Worm (Caenorhabditis elegans) whole organism, L4 larva: ENCODE measurements around the gene T01H3.2.

Experiments used
- D1046.2 ChIP-seq: fragments of 200-800 bp; sonication (Bioruptor generic); IDR thresholded peaks from 2 replicates; pipeline ENCODE4 v1.3.6; 2022; ENCODE audit warnings: missing genetic modification characterization, missing compliant biosample characterization
- F10B5.3 ChIP-seq: sonication (generic microtip); optimal IDR thresholded peaks from 2 replicates; lab custom pipeline; 2016; ENCODE audit warnings: mild to moderate bottlenecking, missing genetic modification characterization, missing compliant biosample characterization
- F49E8.2 ChIP-seq: sonication (generic microtip); optimal IDR thresholded peaks from 2 replicates; lab custom pipeline; 2016; ENCODE audit warnings: missing compliant biosample characterization, mild to moderate bottlenecking, missing genetic modification characterization, borderline replicate concordance
- R02D3.7 ChIP-seq: fragments of 150-350 bp; sonication (generic microtip); optimal IDR thresholded peaks from 3 replicates; lab custom pipeline; 2014; ENCODE audit warnings: missing biosample characterization, missing genetic modification characterization
- Y105C5A.15 ChIP-seq: fragments of 200-800 bp; sonication (Bioruptor generic); IDR thresholded peaks from 2 replicates; pipeline ENCODE4 v1.3.6; 2022; ENCODE audit warnings: missing genetic modification characterization, missing compliant biosample characterization
- Y48G9A.11 ChIP-seq: fragments of 200-800 bp; sonication (Bioruptor generic); IDR thresholded peaks from 2 replicates; pipeline ENCODE4 v1.3.6; 2022; ENCODE audit warnings: missing genetic modification reagents, missing genetic modification characterization, missing compliant biosample characterization
- Y75B8A.6 ChIP-seq: fragments of 200-800 bp; sonication (Bioruptor generic); IDR thresholded peaks from 2 replicates; pipeline ENCODE4 v1.3.6; 2022; ENCODE audit warnings: missing genetic modification reagents, missing genetic modification characterization, missing compliant biosample characterization
- ZK337.2 ChIP-seq: fragments of 200-800 bp; sonication (Bioruptor generic); IDR thresholded peaks from 2 replicates; pipeline ENCODE4 v1.3.6; 2022; ENCODE audit warnings: missing genetic modification reagents, missing genetic modification characterization, missing compliant biosample characterization
- aha-1 ChIP-seq: fragments of 150-350 bp; peaks from one replicate; lab custom pipeline; 2014; ENCODE audit warnings: missing biosample characterization, missing genetic modification characterization
- ceh-20 ChIP-seq: fragments of 200-800 bp; sonication (Bioruptor generic); IDR thresholded peaks from 2 replicates; pipeline ENCODE4 v1.3.6; 2022; ENCODE audit warnings: missing genetic modification reagents, missing genetic modification characterization, missing compliant biosample characterization
- ceh-28 ChIP-seq: fragments of 150-350 bp; optimal IDR thresholded peaks from 2 replicates; lab custom pipeline; 2014; ENCODE audit warnings: missing biosample characterization, missing genetic modification reagents, missing genetic modification characterization
- ceh-44 ChIP-seq: fragments of 200-800 bp; sonication (Bioruptor generic); IDR thresholded peaks from 2 replicates; pipeline ENCODE4 v1.3.6; 2022; ENCODE audit warnings: missing genetic modification reagents, missing genetic modification characterization, missing compliant biosample characterization
- ces-1 ChIP-seq: fragments of 150-350 bp; sonication (generic microtip); optimal IDR thresholded peaks from 4 replicates; lab custom pipeline; 2014; ENCODE audit warnings: missing biosample characterization, missing genetic modification reagents, missing genetic modification characterization
- ctbp-1 ChIP-seq: fragments of 200-800 bp; sonication (Bioruptor generic); IDR thresholded peaks from 2 replicates; pipeline ENCODE4 v1.3.6; 2022; ENCODE audit warnings: missing genetic modification reagents, missing genetic modification characterization, missing compliant biosample characterization
- daf-19 ChIP-seq: fragments of 200-800 bp; sonication (Bioruptor generic); conservative IDR thresholded peaks from 2 replicates; pipeline ENCODE4 v1.3.6; 2022; ENCODE audit warnings: missing genetic modification characterization, missing compliant biosample characterization
- dmd-8 ChIP-seq: fragments of 200-800 bp; sonication (Bioruptor generic); IDR thresholded peaks from 2 replicates; pipeline ENCODE4 v1.3.6; 2022; ENCODE audit warnings: missing genetic modification characterization, missing compliant biosample characterization
- duxl-1 ChIP-seq: sonication (generic microtip); optimal IDR thresholded peaks from 2 replicates; lab custom pipeline; 2016; ENCODE audit warnings: mild to moderate bottlenecking, missing genetic modification characterization, moderate library complexity, missing compliant biosample characterization; ENCODE audit not compliant: poor library complexity
- dve-1 ChIP-seq: sonication (generic microtip); optimal IDR thresholded peaks from 2 replicates; lab custom pipeline; 2017; ENCODE audit warnings: antibody characterized with exemption, mild to moderate bottlenecking, missing genetic modification characterization, missing compliant biosample characterization; ENCODE audit not compliant: insufficient read depth
- gei-8 ChIP-seq: fragments of 200-800 bp; sonication (Bioruptor generic); optimal IDR thresholded peaks from 2 replicates; lab custom pipeline; 2018; ENCODE audit warnings: mild to moderate bottlenecking, missing genetic modification characterization, missing compliant biosample characterization
- hlh-30 ChIP-seq: sonication (generic microtip); optimal IDR thresholded peaks from 2 replicates; lab custom pipeline; 2017; ENCODE audit warnings: antibody characterized with exemption, mild to moderate bottlenecking, missing genetic modification characterization, missing compliant biosample characterization; ENCODE audit not compliant: insufficient read depth
- lin-1 ChIP-seq: fragments of 200-800 bp; sonication (Bioruptor generic); IDR thresholded peaks from 2 replicates; pipeline ENCODE4 v1.3.6; 2022; ENCODE audit warnings: missing genetic modification reagents, missing genetic modification characterization, missing compliant biosample characterization
- lin-38 ChIP-seq: fragments of 200-800 bp; sonication (Bioruptor generic); IDR thresholded peaks from 2 replicates; pipeline ENCODE4 v1.3.6; 2022; ENCODE audit warnings: missing genetic modification reagents, missing genetic modification characterization, missing compliant biosample characterization
- lsy-2 ChIP-seq, 2 experiments: fragments of 150-350 bp in 1 of 2; sonication (generic microtip) in 1 of 2; optimal IDR thresholded peaks; 2 replicates each; lab custom pipeline; 2014 to 2017; ENCODE audit warnings: missing biosample characterization in 2 of 2, missing genetic modification characterization in 2 of 2
- mep-1 ChIP-seq: fragments of 150-350 bp; sonication (generic microtip); optimal IDR thresholded peaks from 3 replicates; lab custom pipeline; 2014; ENCODE audit warnings: missing biosample characterization, missing genetic modification characterization
- mes-2 ChIP-seq: sonication (generic microtip); optimal IDR thresholded peaks from 2 replicates; lab custom pipeline; 2016; ENCODE audit warnings: missing genotype, mild to moderate bottlenecking, missing genetic modification characterization, missing compliant biosample characterization; ENCODE audit not compliant: poor library complexity, severe bottlenecking
- mxl-2 ChIP-seq: fragments of 200-800 bp; sonication (Bioruptor generic); conservative IDR thresholded peaks from 2 replicates; pipeline ENCODE4 v1.3.6; 2022; ENCODE audit warnings: missing genetic modification reagents, missing genetic modification characterization, missing compliant biosample characterization
- mxl-3 ChIP-seq: fragments of 200-800 bp; sonication (Bioruptor generic); optimal IDR thresholded peaks from 2 replicates; lab custom pipeline; 2018; ENCODE audit warnings: mild to moderate bottlenecking, missing genetic modification characterization, missing compliant biosample characterization
- nhr-102 ChIP-seq: sonication (generic microtip); optimal IDR thresholded peaks from 2 replicates; lab custom pipeline; 2016; ENCODE audit warnings: mild to moderate bottlenecking, missing genetic modification characterization, moderate library complexity, missing compliant biosample characterization
- nhr-11 ChIP-seq: fragments of 150-350 bp; optimal IDR thresholded peaks from 2 replicates; lab custom pipeline; 2014; ENCODE audit warnings: missing biosample characterization, missing genetic modification characterization
- nhr-6 ChIP-seq: fragments of 150-350 bp; optimal IDR thresholded peaks from 2 replicates; lab custom pipeline; 2014; ENCODE audit warnings: missing biosample characterization, missing genetic modification characterization
- nhr-76 ChIP-seq: fragments of 150-350 bp; optimal IDR thresholded peaks from 2 replicates; lab custom pipeline; 2014; ENCODE audit warnings: missing biosample characterization, missing genetic modification characterization
- rbr-2 ChIP-seq: sonication (generic microtip); optimal IDR thresholded peaks from 2 replicates; lab custom pipeline; 2016; ENCODE audit warnings: missing genotype, missing genetic modification characterization, missing compliant biosample characterization
- set-16 ChIP-seq: fragments of 200-800 bp; sonication (Bioruptor generic); IDR thresholded peaks from 2 replicates; pipeline ENCODE4 v1.3.6; 2022; ENCODE audit warnings: missing genetic modification reagents, missing genetic modification characterization, missing compliant biosample characterization
- snpc-1.2 ChIP-seq: fragments of 200-800 bp; sonication (Bioruptor generic); IDR thresholded peaks from 2 replicates; pipeline ENCODE4 v1.3.6; 2022; ENCODE audit warnings: missing genetic modification reagents, missing genetic modification characterization, missing compliant biosample characterization
- spr-1 ChIP-seq: sonication (generic microtip); optimal IDR thresholded peaks from 2 replicates; lab custom pipeline; 2016; ENCODE audit warnings: mild to moderate bottlenecking, missing genetic modification characterization, missing compliant biosample characterization
- tra-1 ChIP-seq: fragments of 200-800 bp; sonication (Bioruptor generic); IDR thresholded peaks from 2 replicates; pipeline ENCODE4 v1.3.6; 2022; ENCODE audit warnings: missing genetic modification reagents, missing genetic modification characterization, missing compliant biosample characterization
- unc-130 ChIP-seq: sonication (generic microtip); optimal IDR thresholded peaks from 2 replicates; lab custom pipeline; 2016; ENCODE audit warnings: missing genetic modification reagents, missing genetic modification characterization, missing compliant biosample characterization
- zag-1 ChIP-seq: fragments of 150-350 bp; optimal IDR thresholded peaks from 2 replicates; lab custom pipeline; 2014; ENCODE audit warnings: missing biosample characterization, missing genetic modification characterization
- zfp-2 ChIP-seq: sonication (generic microtip); optimal IDR thresholded peaks from 2 replicates; lab custom pipeline; 2016; ENCODE audit warnings: mild to moderate bottlenecking, missing genetic modification characterization, missing compliant biosample characterization

The T01H3.2 gene

ce11 chrII:7887295-7887694, 9.5 kb upstream of the T01H3.2 start (continued):
- peak; percentile 79 for TF ChIP-seq hlh-30 (tag; lab: Kevin White, UChicago)
- TF ChIP-seq ces-1 (GFP tag; lab: Kevin White, UChicago) = peak; percentile 39
- TF ChIP-seq dmd-8 (GFP tag; lab: Robert Waterston, UW) = no peak
- no peak for TF ChIP-seq ceh-20 (GFP tag; lab: Robert Waterston, UW)
- TF ChIP-seq nhr-102 (tag; lab: Kevin White, UChicago) = no peak
- TF ChIP-seq mxl-2 (GFP tag; lab: Robert Waterston, UW) = no peak
- no peak for TF ChIP-seq unc-130 (GFP tag; lab: Kevin White, UChicago)

- TF ChIP-seq ZK337.2 (GFP tag; lab: Robert Waterston, UW) (no peak), gei-8 (no peak), aha-1 (peak; percentile 86), nhr-11 (tag; lab: Kevin White, UChicago) (peak; percentile 1), mes-2 (tag; lab: Kevin White, UChicago) (peak; percentile 10), dve-1 (tag; lab: Kevin White, UChicago) (no peak), ceh-28 (tag; lab: Kevin White, UChicago) (peak; percentile 37), tra-1 (GFP tag; lab: Robert Waterston, UW) (no peak), set-16 (GFP tag; lab: Robert Waterston, UW) (no peak), D1046.2 (GFP tag; lab: Robert Waterston, UW) (no peak), zfp-2 (tag; lab: Kevin White, UChicago) (no peak), F10B5.3 (tag; lab: Kevin White, UChicago) (no peak), dmd-8 (GFP tag; lab: Robert Waterston, UW) (no peak), hlh-30 (tag; lab: Kevin White, UChicago) (peak; percentile 3), mep-1 (no peak), ctbp-1 (0 out of 2 replicates have a peak, but pooled peaks have one; percentile 35), R02D3.7 (tag; lab: Kevin White, UChicago) (no peak), nhr-76 (tag; lab: Kevin White, UChicago) (no peak), Y105C5A.15 (GFP tag; lab: Robert Waterston, UW) (no peak), Y75B8A.6 (GFP tag; lab: Robert Waterston, UW) (no peak), ceh-44 (GFP tag; lab: Robert Waterston, UW) (no peak), mxl-3 (no peak), spr-1 (tag; lab: Kevin White, UChicago) (no peak), lsy-2 (tag; optimal IDR thresholded peaks at IDR 0.05; lab: Kevin White, UChicago) (peak; percentile 26 to 53), rbr-2 (tag; lab: Kevin White, UChicago) (peak; percentile 10), zag-1 (tag; lab: Kevin White, UChicago) (no peak), nhr-6 (tag; lab: Kevin White, UChicago) (no peak), daf-19 (GFP tag; lab: Robert Waterston, UW) (no peak)
These were observed 7.1 kb upstream of the T01H3.2 start for ce11 chrII:7884898-7885297.

ce11 chrII:7880373-7880862, 2.6 kb upstream of the T01H3.2 start, which contains the start of gene perm-1:
perm-1 (plus strand) TSS chrII:7880812.
- TF ChIP-seq lsy-2 (tag; optimal IDR thresholded peaks at IDR 0.05; lab: Kevin White, UChicago) = peak in 1 of 2 experiments; percentile 69
- peak; percentile 79 for TF ChIP-seq Y48G9A.11
- TF ChIP-seq F49E8.2 (tag; lab: Kevin White, UChicago) = peak; percentile 67
- peak; percentile 75 for TF ChIP-seq unc-130 (GFP tag; lab: Kevin White, UChicago)
- no peak for TF ChIP-seq lin-1 (GFP tag; lab: Robert Waterston, UW)
- peak; percentile 60; the same call in 1 of the 2 replicates for TF ChIP-seq snpc-1.2 (GFP tag; lab: Robert Waterston, UW)
- TF ChIP-seq lin-38 (GFP tag; lab: Robert Waterston, UW) = peak; percentile 69
- TF ChIP-seq duxl-1 = no peak
